Fruit fly (Drosophila melanogaster) whole organism: ENCODE data around the gene CG7650.

ENCODE experiments used
- CG8478 ChIP-seq: fragments of >200 bp; optimal IDR thresholded peaks from 2 replicates; lab custom pipeline; 2018; ENCODE audit warnings: inconsistent platforms
- Dll ChIP-seq: fragments of >200 bp; optimal IDR thresholded peaks from 2 replicates; lab custom pipeline; 2017
- EcR ChIP-seq, 2 experiments: fragments of >200 bp; optimal IDR thresholded peaks; 2 replicates each; lab custom pipeline; 2017; ENCODE audit warnings: missing biosample characterization in 2 of 2, missing genetic modification characterization in 2 of 2, missing genetic modification reagents in 2 of 2
- pan ChIP-seq: fragments of >200 bp; optimal IDR thresholded peaks from 2 replicates; lab custom pipeline; 2017
- psq ChIP-seq: fragments of >200 bp; optimal IDR thresholded peaks from 2 replicates; lab custom pipeline; 2017
- usp ChIP-seq: fragments of >200 bp; optimal IDR thresholded peaks from 2 replicates; lab custom pipeline; 2017; ENCODE audit warnings: missing biosample characterization, missing genetic modification characterization, mixed read lengths

CG7650 gene

dm6 chr3L:15610109-15610508 lies at the start of gene CG7650:
CG7650 (minus strand) TSS chr3L:15610386.
- TF ChIP-seq EcR (GFP tag; optimal IDR thresholded peaks at IDR 0.05; lab: Kevin White, UChicago) (no peak), usp (GFP tag; lab: Kevin White, UChicago) (no peak), psq (lab: Kevin White, UChicago) (no peak), pan (lab: Kevin White, UChicago) (no peak), CG8478 (lab: Kevin White, UChicago) (no peak), Dll (lab: Kevin White, UChicago) (no peak)

- TF ChIP-seq EcR (GFP tag; optimal IDR thresholded peaks at IDR 0.05; lab: Kevin White, UChicago) (no peak), pan (lab: Kevin White, UChicago) (no peak), usp (GFP tag; lab: Kevin White, UChicago) (no peak)
These were observed 49.2 kb upstream of the CG7650 start, which contains the start of the genes Eig71Eh and Eig71Ei for dm6 chr3L:15659341-15659740. Eig71Eh (minus strand) TSS chr3L:15659441. Eig71Ei (plus strand) TSS chr3L:15659707.

dm6 chr3L:15657290-15657689 lies 47.1 kb upstream of the CG7650 start, which contains the start of the genes Eig71Ef and Eig71Eg:
Eig71Ef (minus strand) TSS chr3L:15657390.
Eig71Eg (plus strand) TSS chr3L:15657628.
- no peak for TF ChIP-seq usp (GFP tag; lab: Kevin White, UChicago)
- TF ChIP-seq CG8478 (lab: Kevin White, UChicago) = no peak
- no peak for TF ChIP-seq psq (lab: Kevin White, UChicago)
- TF ChIP-seq pan (lab: Kevin White, UChicago) = no peak
- no peak for TF ChIP-seq Dll (lab: Kevin White, UChicago)
- TF ChIP-seq EcR (GFP tag; optimal IDR thresholded peaks at IDR 0.05; lab: Kevin White, UChicago) = no peak

- no peak for TF ChIP-seq CG8478 (lab: Kevin White, UChicago)
- no peak for TF ChIP-seq Dll (lab: Kevin White, UChicago)
- TF ChIP-seq usp (GFP tag; lab: Kevin White, UChicago) = no peak
- TF ChIP-seq psq (lab: Kevin White, UChicago) = no peak
- TF ChIP-seq EcR (GFP tag; optimal IDR thresholded peaks at IDR 0.05; lab: Kevin White, UChicago) = no peak
- TF ChIP-seq pan (lab: Kevin White, UChicago) = no peak
These were observed 45.7 kb upstream of the CG7650 start, which contains the start of gene Eig71Ee for dm6 chr3L:15655910-15656309. Eig71Ee (minus strand) TSS chr3L:15656010.

dm6 chr3L:15652154-15652553 lies 42.0 kb upstream of the CG7650 start, which contains the start of the genes Eig71Ec and Eig71Ed:
Eig71Ec (minus strand) TSS chr3L:15652254.
Eig71Ed (plus strand) TSS chr3L:15652537.
- no peak for TF ChIP-seq pan (lab: Kevin White, UChicago)
- no peak for TF ChIP-seq usp (GFP tag; lab: Kevin White, UChicago)
- TF ChIP-seq EcR (GFP tag; optimal IDR thresholded peaks at IDR 0.05; lab: Kevin White, UChicago) = no peak
- no peak for TF ChIP-seq CG8478 (lab: Kevin White, UChicago)
- no peak for TF ChIP-seq psq (lab: Kevin White, UChicago)
- TF ChIP-seq Dll (lab: Kevin White, UChicago) = no peak

- TF ChIP-seq pan (lab: Kevin White, UChicago) (no peak), EcR (GFP tag; optimal IDR thresholded peaks at IDR 0.05; lab: Kevin White, UChicago) (no peak), Dll (lab: Kevin White, UChicago) (no peak), psq (lab: Kevin White, UChicago) (no peak), usp (GFP tag; lab: Kevin White, UChicago) (no peak), CG8478 (lab: Kevin White, UChicago) (no peak)
These were observed 40.4 kb upstream of the CG7650 start, which contains the start of gene CG43084 for dm6 chr3L:15650552-15650951. CG43084 (plus strand) TSS chr3L:15650852.

dm6 chr3L:15649561-15649960 lies 39.4 kb upstream of the CG7650 start, which contains the start of the genes Eig71Ea and Eig71Eb:
Eig71Ea (minus strand) TSS chr3L:15649661.
Eig71Eb (plus strand) TSS chr3L:15649936.
- TF ChIP-seq usp (GFP tag; lab: Kevin White, UChicago) = no peak
- no peak for TF ChIP-seq psq (lab: Kevin White, UChicago)
- TF ChIP-seq pan (lab: Kevin White, UChicago) = no peak
- TF ChIP-seq EcR (GFP tag; optimal IDR thresholded peaks at IDR 0.05; lab: Kevin White, UChicago) = no peak
- TF ChIP-seq CG8478 (lab: Kevin White, UChicago) = no peak
- TF ChIP-seq Dll (lab: Kevin White, UChicago) = no peak

dm6 chr3L:15647712-15648621 lies 37.8 kb upstream of the CG7650 start, which contains the start of the genes comm3 and CG43083:
comm3 (minus strand) TSS chr3L:15647762.
CG43083 (plus strand) TSS chr3L:15648571.
- TF ChIP-seq Dll (lab: Kevin White, UChicago) (no peak), usp (GFP tag; lab: Kevin White, UChicago) (no peak), psq (lab: Kevin White, UChicago) (no peak), pan (lab: Kevin White, UChicago) (no peak), CG8478 (lab: Kevin White, UChicago) (no peak), EcR (GFP tag; optimal IDR thresholded peaks at IDR 0.05; lab: Kevin White, UChicago) (no peak)

dm6 chr3L:15646182-15646581 lies 36.0 kb upstream of the CG7650 start:
- TF ChIP-seq EcR (GFP tag; optimal IDR thresholded peaks at IDR 0.05; lab: Kevin White, UChicago) = no peak
- TF ChIP-seq pan (lab: Kevin White, UChicago) = no peak
- TF ChIP-seq Dll (lab: Kevin White, UChicago) = no peak
- no peak for TF ChIP-seq psq (lab: Kevin White, UChicago)
- no peak for TF ChIP-seq usp (GFP tag; lab: Kevin White, UChicago)
- no peak for TF ChIP-seq CG8478 (lab: Kevin White, UChicago)

- TF ChIP-seq Dll (lab: Kevin White, UChicago) (no peak), psq (lab: Kevin White, UChicago) (no peak), usp (GFP tag; lab: Kevin White, UChicago) (no peak), EcR (GFP tag; optimal IDR thresholded peaks at IDR 0.05; lab: Kevin White, UChicago) (no peak), CG8478 (lab: Kevin White, UChicago) (no peak)
These were observed 31.4 kb upstream of the CG7650 start for dm6 chr3L:15641590-15642019.
